Fruit fly (Drosophila melanogaster): ENCODE results near the gene Wdr81.
A peak's percentile ranks its signal among the peaks of the same experiment; 100 is the strongest.

Gene Wdr81

DNA sequence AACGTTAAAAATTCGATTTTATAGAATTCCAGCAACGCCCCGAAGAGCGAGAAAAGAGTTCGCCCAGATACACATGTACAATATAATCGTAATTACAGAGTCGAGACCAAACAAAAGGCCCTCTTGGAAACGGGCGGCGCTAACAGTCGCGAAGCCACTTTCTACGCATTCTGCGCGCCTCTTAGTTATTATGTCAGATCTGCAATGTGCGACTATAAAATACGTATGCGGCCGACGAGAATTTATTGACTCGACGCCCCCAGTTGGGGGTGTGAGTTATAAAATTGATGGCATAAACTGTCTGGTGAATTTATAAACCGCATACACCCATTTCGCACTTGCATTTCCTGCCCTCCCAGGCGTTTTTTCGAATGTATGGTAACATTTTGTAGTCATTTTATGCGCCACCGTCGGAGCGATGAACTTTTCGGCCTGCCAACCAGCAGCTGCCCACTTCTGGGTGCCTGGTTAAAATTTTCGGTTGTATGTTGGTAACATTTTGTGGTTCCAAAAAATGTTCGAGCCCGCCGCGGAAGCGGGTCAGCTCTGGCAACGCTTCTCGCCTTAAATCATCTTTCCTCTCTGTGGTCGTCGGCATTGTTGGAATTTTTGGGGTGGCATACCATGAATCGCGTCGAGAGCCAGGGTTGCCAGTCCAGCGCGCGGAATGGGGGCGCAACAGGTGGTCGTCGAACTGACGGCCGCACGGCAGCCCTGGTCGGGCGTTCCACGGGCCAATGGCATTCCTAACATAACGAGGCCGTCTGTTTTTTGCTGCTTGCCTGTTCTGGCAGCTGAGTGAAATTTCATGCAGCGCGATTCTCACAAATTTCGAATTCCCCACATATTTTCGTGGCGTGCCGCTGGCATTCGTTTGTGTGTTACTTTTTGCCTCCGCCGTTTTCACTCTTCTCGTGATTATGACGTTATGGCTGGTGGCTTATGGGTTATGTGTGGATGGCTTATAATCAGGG is 8.8 kb downstream of the Wdr81 start (continued):
- TF ChIP-seq Hmr (GFP tag; optimal IDR thresholded peaks at IDR 0.05) (peak; percentile 92), en (GFP tag; optimal IDR thresholded peaks at IDR 0.05) (peak; percentile 38), inv (GFP tag; IDR thresholded peaks at IDR 0.05; ENCODE audit: partially characterized antibody) (no peak), nerfin-1 (tag; optimal IDR thresholded peaks at IDR 0.05) (peak; percentile 100), CG12659 (GFP tag; optimal IDR thresholded peaks at IDR 0.05) (peak; percentile 74), toy (GFP tag; IDR thresholded peaks at IDR 0.05) (no peak), Stat92E (GFP tag; optimal IDR thresholded peaks at IDR 0.05) (peak in 1 of 3 experiments; percentile 74), fd64A (GFP tag; optimal IDR thresholded peaks at IDR 0.05) (peak; percentile 52), danr (GFP tag; IDR thresholded peaks at IDR 0.05) (no peak), chn (GFP tag; optimal IDR thresholded peaks at IDR 0.05) (peak; percentile 78), lbe (GFP tag; optimal IDR thresholded peaks at IDR 0.05) (peak; percentile 54), wor (GFP tag; IDR thresholded peaks at IDR 0.05) (no peak), dan (GFP tag; IDR thresholded peaks at IDR 0.05) (no peak), CG10147 (GFP tag; optimal IDR thresholded peaks at IDR 0.05) (no peak), chinmo (GFP tag; IDR thresholded peaks at IDR 0.05; ENCODE audit: partially characterized antibody) (no peak), trh (GFP tag; optimal IDR thresholded peaks at IDR 0.05) (no peak), Nf-YA (GFP tag; IDR thresholded peaks at IDR 0.05) (no peak), Oli (tag; optimal IDR thresholded peaks at IDR 0.05) (peak; percentile 37), CG18599 (GFP tag; optimal IDR thresholded peaks at IDR 0.05) (peak; percentile 94), jigr1 (GFP tag; IDR thresholded peaks at IDR 0.05) (no peak), gce (GFP tag; IDR thresholded peaks at IDR 0.05) (no peak), Drgx (GFP tag; IDR thresholded peaks at IDR 0.05) (no peak), CG14710 (tag; optimal IDR thresholded peaks at IDR 0.05) (peak; percentile 62), dati (GFP tag; IDR thresholded peaks at IDR 0.05) (no peak), CG14860 (GFP tag; IDR thresholded peaks at IDR 0.05; ENCODE audit: partially characterized antibody) (no peak), Dad (GFP tag; optimal IDR thresholded peaks at IDR 0.05) (peak; percentile 79), CG11093 (GFP tag; IDR thresholded peaks at IDR 0.05) (peak; percentile 66; the same call in 2 of the 3 replicates), Fer3 (tag; optimal IDR thresholded peaks at IDR 0.05) (peak; percentile 55), ken (GFP tag; IDR thresholded peaks at IDR 0.05) (no peak), CG13287 (GFP tag; IDR thresholded peaks at IDR 0.05; ENCODE audit: partially characterized antibody) (no peak), CG11696 (GFP tag; IDR thresholded peaks at IDR 0.05) (no peak), Nf-YC (tag; optimal IDR thresholded peaks at IDR 0.05) (peak; percentile 93), chm (GFP tag; IDR thresholded peaks at IDR 0.05) (no peak), CG9727 (GFP tag; optimal IDR thresholded peaks at IDR 0.05) (peak; percentile 62), CG32532 (GFP tag; IDR thresholded peaks at IDR 0.05) (no peak), BtbVII (GFP tag; optimal IDR thresholded peaks at IDR 0.05) (peak; percentile 19), tup (GFP tag; optimal IDR thresholded peaks at IDR 0.05) (peak; percentile 24), Doc3 (GFP tag; IDR thresholded peaks at IDR 0.05; ENCODE audit: partially characterized antibody) (no peak), pros (GFP tag; optimal IDR thresholded peaks at IDR 0.05) (peak; percentile 72), kah (GFP tag; optimal IDR thresholded peaks at IDR 0.05) (peak; percentile 100), org-1 (GFP tag; optimal IDR thresholded peaks at IDR 0.05) (peak; percentile 50), ab (GFP tag; optimal IDR thresholded peaks at IDR 0.05) (peak; percentile 34), Xbp1 (GFP tag; optimal IDR thresholded peaks at IDR 0.05) (peak; percentile 77), CG7928 (GFP tag; optimal IDR thresholded peaks at IDR 0.05) (no peak), CG3407 (GFP tag; optimal IDR thresholded peaks at IDR 0.05) (peak; percentile 51), CG16815 (GFP tag; optimal IDR thresholded peaks at IDR 0.05) (peak; percentile 12), HmgZ (tag; optimal IDR thresholded peaks at IDR 0.05) (peak; percentile 94)
